Fruit fly (Drosophila melanogaster): ENCODE data around the gene Kap3.

DNA sequence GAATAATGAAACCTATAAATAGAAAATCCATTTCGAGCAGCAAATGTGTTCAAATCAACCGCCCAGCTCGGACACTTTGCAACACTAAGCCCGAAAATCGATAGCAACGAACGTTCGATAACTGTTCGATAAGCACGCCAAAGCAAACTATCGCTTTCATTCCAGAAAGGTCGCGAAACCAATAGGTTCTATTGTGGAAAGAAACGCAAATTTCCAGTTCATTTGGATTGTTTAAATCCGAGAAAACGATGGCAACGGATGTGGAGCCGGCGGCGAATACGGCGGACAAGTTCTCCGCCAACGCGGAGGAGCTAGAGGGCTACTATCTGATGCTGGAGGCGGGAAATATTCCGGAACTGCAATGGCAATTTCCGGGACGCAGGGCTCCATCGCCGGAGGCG lies 19.2 kb upstream of the Kap3 start, which contains the start of gene Pa1:
- TF ChIP-seq CG5204 (GFP tag; optimal IDR thresholded peaks at IDR 0.05) (no peak), CG11617 (GFP tag; optimal IDR thresholded peaks at IDR 0.05) (no peak), kay (GFP tag; ENCODE audit: borderline replicate concordance) (no peak)
